Fruit fly (Drosophila melanogaster) whole organism, embryonic: ENCODE results near the gene Ubi-p5E.

Experiments used
- ATbp ChIP-seq: fragments of 200-800 bp; sonication (Bioruptor generic); optimal IDR thresholded peaks from 2 replicates; lab custom pipeline; 2017; ENCODE audit warnings: missing biosample characterization, mild to moderate bottlenecking, missing genetic modification characterization, missing genetic modification reagents
- Abd-B ChIP-seq: fragments of 200-800 bp; sonication (Bioruptor generic); optimal IDR thresholded peaks from 2 replicates; lab custom pipeline; 2018; ENCODE audit warnings: missing biosample characterization, mild to moderate bottlenecking, missing genetic modification characterization, moderate library complexity
- BEAF-32 ChIP-seq: fragments of 200-800 bp; sonication (Bioruptor generic); optimal IDR thresholded peaks from 3 replicates; lab custom pipeline; 2017; ENCODE audit warnings: missing biosample characterization, missing genetic modification characterization, mild to moderate bottlenecking, moderate library complexity, missing genetic modification reagents
- Bteb2 ChIP-seq: fragments of 200-800 bp; sonication (Bioruptor generic); optimal IDR thresholded peaks from 2 replicates; lab custom pipeline; 2016; ENCODE audit warnings: missing biosample characterization, missing genetic modification characterization
- CG1024 ChIP-seq: fragments of 200-800 bp; sonication (Bioruptor generic); IDR thresholded peaks from 2 replicates; pipeline ENCODE4 v1.3.6; 2022; ENCODE audit warnings: missing biosample characterization, missing genetic modification characterization
- CG12391 ChIP-seq: fragments of 200-800 bp; sonication (Bioruptor generic); optimal IDR thresholded peaks from 3 replicates; lab custom pipeline; 2018; ENCODE audit warnings: missing biosample characterization, mild to moderate bottlenecking, missing genetic modification characterization, moderate library complexity
- CG14441 ChIP-seq: fragments of 200-800 bp; sonication (Bioruptor generic); IDR thresholded peaks from 2 replicates; pipeline ENCODE4 v1.3.6; 2022; ENCODE audit warnings: missing biosample characterization, missing genetic modification characterization
- CG1602 ChIP-seq: fragments of 200-800 bp; sonication (Bioruptor generic); optimal IDR thresholded peaks from 3 replicates; lab custom pipeline; 2016; ENCODE audit warnings: missing biosample characterization, missing genetic modification characterization
- CG17186 ChIP-seq: fragments of 200-800 bp; sonication (Bioruptor generic); optimal IDR thresholded peaks from 3 replicates; lab custom pipeline; 2017; ENCODE audit warnings: missing biosample characterization, missing genetic modification reagents, missing genetic modification characterization
- CG17802 ChIP-seq: fragments of 200-800 bp; sonication (Bioruptor generic); optimal IDR thresholded peaks from 2 replicates; lab custom pipeline; 2018; ENCODE audit warnings: missing biosample characterization, mild to moderate bottlenecking, missing genetic modification characterization, moderate library complexity
- CG17912 ChIP-seq: fragments of 200-800 bp; sonication (Bioruptor generic); optimal IDR thresholded peaks from 2 replicates; lab custom pipeline; 2018; ENCODE audit warnings: missing biosample characterization, mild to moderate bottlenecking, missing genetic modification characterization
- CG18619 ChIP-seq: fragments of 200-800 bp; sonication (Bioruptor generic); optimal IDR thresholded peaks from 3 replicates; lab custom pipeline; 2017; ENCODE audit warnings: missing biosample characterization, mild to moderate bottlenecking, missing genetic modification characterization
- CG2199 ChIP-seq: fragments of 200-800 bp; sonication (Bioruptor generic); IDR thresholded peaks from 3 replicates; pipeline ENCODE4 v1.3.6; 2022; ENCODE audit warnings: missing biosample characterization, missing genetic modification characterization
- CG2202 ChIP-seq: fragments of 200-800 bp; sonication (Bioruptor generic); optimal IDR thresholded peaks from 2 replicates; lab custom pipeline; 2018; ENCODE audit warnings: missing biosample characterization, mild to moderate bottlenecking, missing genetic modification characterization
- CG6683 ChIP-seq: fragments of 200-800 bp; sonication (Bioruptor generic); optimal IDR thresholded peaks from 2 replicates; lab custom pipeline; 2017; ENCODE audit warnings: missing biosample characterization, mild to moderate bottlenecking, missing genetic modification characterization, missing genetic modification reagents
- CG6765 ChIP-seq: fragments of 200-800 bp; sonication (Bioruptor generic); optimal IDR thresholded peaks from 3 replicates; lab custom pipeline; 2017; ENCODE audit warnings: missing biosample characterization, mild to moderate bottlenecking, missing genetic modification characterization
- CG7556 ChIP-seq: fragments of 200-800 bp; sonication (Bioruptor generic); optimal IDR thresholded peaks from 2 replicates; lab custom pipeline; 2017; ENCODE audit warnings: missing biosample characterization, mild to moderate bottlenecking, missing genetic modification characterization
- CG7745 ChIP-seq: fragments of 200-800 bp; sonication (Bioruptor generic); optimal IDR thresholded peaks from 2 replicates; lab custom pipeline; 2018; ENCODE audit warnings: missing biosample characterization, mild to moderate bottlenecking, missing genetic modification characterization, moderate library complexity
- CG8924 ChIP-seq: fragments of 200-800 bp; optimal IDR thresholded peaks from 3 replicates; lab custom pipeline; 2019; ENCODE audit warnings: missing biosample characterization, mild to moderate bottlenecking, missing genetic modification characterization, moderate library complexity
- CG9797 ChIP-seq: fragments of 200-800 bp; sonication (Bioruptor generic); optimal IDR thresholded peaks from 3 replicates; lab custom pipeline; 2018; ENCODE audit warnings: missing biosample characterization, mild to moderate bottlenecking, missing genetic modification characterization
- CHES-1-like ChIP-seq: fragments of 200-800 bp; sonication (Bioruptor generic); optimal IDR thresholded peaks from 2 replicates; lab custom pipeline; 2016; ENCODE audit warnings: missing biosample characterization, missing genetic modification characterization
- Chrac-16 ChIP-seq: fragments of 200-800 bp; sonication (Bioruptor generic); optimal IDR thresholded peaks from 3 replicates; lab custom pipeline; 2016; ENCODE audit warnings: missing biosample characterization, missing genetic modification characterization
- CoRest ChIP-seq: fragments of 200-800 bp; sonication (Bioruptor generic); optimal IDR thresholded peaks from 3 replicates; lab custom pipeline; 2018; ENCODE audit warnings: missing biosample characterization, mild to moderate bottlenecking, missing genetic modification characterization, moderate library complexity
- D19B ChIP-seq: fragments of 200-800 bp; sonication (Bioruptor generic); optimal IDR thresholded peaks from 2 replicates; lab custom pipeline; 2017; ENCODE audit warnings: missing biosample characterization, mild to moderate bottlenecking, missing genetic modification characterization
- Dbx ChIP-seq: fragments of 200-800 bp; sonication (Bioruptor generic); IDR thresholded peaks from 3 replicates; pipeline ENCODE4 v1.3.6; 2022; ENCODE audit warnings: missing biosample characterization, missing genetic modification characterization
- GATAe ChIP-seq: fragments of 200-800 bp; sonication (Bioruptor generic); conservative IDR thresholded peaks from 2 replicates; pipeline ENCODE4 v1.3.6; 2022; ENCODE audit warnings: missing biosample characterization, missing genetic modification characterization
- Gug ChIP-seq: fragments of 200-800 bp; sonication (Bioruptor generic); IDR thresholded peaks from 4 replicates; pipeline ENCODE4 v1.3.6; 2022; ENCODE audit warnings: missing biosample characterization, missing genetic modification characterization
- Lpt ChIP-seq: fragments of >200 bp; optimal IDR thresholded peaks from 2 replicates; lab custom pipeline; 2018; ENCODE audit warnings: missing biosample characterization, missing genetic modification characterization
- NfI ChIP-seq: fragments of 200-800 bp; sonication (Bioruptor generic); optimal IDR thresholded peaks from 3 replicates; lab custom pipeline; 2018; ENCODE audit warnings: missing biosample characterization, mild to moderate bottlenecking, missing genetic modification characterization, moderate library complexity
- Sox100B ChIP-seq: fragments of 200-800 bp; sonication (Bioruptor generic); optimal IDR thresholded peaks from 3 replicates; lab custom pipeline; 2018; ENCODE audit warnings: missing biosample characterization, mild to moderate bottlenecking, missing genetic modification characterization
- Sox102F ChIP-seq: fragments of 200-800 bp; sonication (Bioruptor generic); optimal IDR thresholded peaks from 2 replicates; lab custom pipeline; 2018; ENCODE audit warnings: missing biosample characterization, mild to moderate bottlenecking, missing genetic modification characterization, moderate library complexity
- Xbp1 ChIP-seq: fragments of 200-800 bp; sonication (Bioruptor generic); optimal IDR thresholded peaks from 3 replicates; lab custom pipeline; 2016; ENCODE audit warnings: missing biosample characterization, mild to moderate bottlenecking, missing genetic modification characterization
- ase ChIP-seq: fragments of 200-800 bp; sonication (Bioruptor generic); IDR thresholded peaks from 3 replicates; pipeline ENCODE4 v1.3.6; 2022; ENCODE audit warnings: missing biosample characterization, missing genetic modification characterization
- crc ChIP-seq: fragments of 200-800 bp; sonication (Bioruptor generic); optimal IDR thresholded peaks from 2 replicates; lab custom pipeline; 2016; ENCODE audit warnings: missing biosample characterization, missing genetic modification characterization
- dmrt11E ChIP-seq: fragments of 200-800 bp; sonication (Bioruptor generic); optimal IDR thresholded peaks from 3 replicates; lab custom pipeline; 2018; ENCODE audit warnings: missing biosample characterization, mild to moderate bottlenecking, missing genetic modification characterization, moderate library complexity
- dysf ChIP-seq: fragments of 200-800 bp; sonication (Bioruptor generic); IDR thresholded peaks from 3 replicates; pipeline ENCODE4 v1.3.6; 2022; ENCODE audit warnings: missing biosample characterization, missing genetic modification characterization
- en ChIP-seq: fragments of 200-800 bp; sonication (Bioruptor generic); optimal IDR thresholded peaks from 2 replicates; lab custom pipeline; 2016; ENCODE audit warnings: missing biosample characterization, missing genetic modification characterization
- lmd ChIP-seq: fragments of 200-800 bp; sonication (Bioruptor generic); IDR thresholded peaks from 2 replicates; pipeline ENCODE4 v1.3.6; 2022; ENCODE audit warnings: missing biosample characterization, missing genetic modification characterization
- mirr ChIP-seq: fragments of 200-800 bp; sonication (Bioruptor generic); optimal IDR thresholded peaks from 3 replicates; lab custom pipeline; 2018; ENCODE audit warnings: missing biosample characterization, mild to moderate bottlenecking, missing genetic modification characterization
- nom ChIP-seq: fragments of 200-800 bp; sonication (Bioruptor generic); optimal IDR thresholded peaks from 2 replicates; lab custom pipeline; 2017; ENCODE audit warnings: missing biosample characterization, missing genetic modification characterization, mild to moderate bottlenecking, moderate library complexity, missing genetic modification reagents
- oc ChIP-seq: fragments of 200-800 bp; sonication (Bioruptor generic); optimal IDR thresholded peaks from 2 replicates; lab custom pipeline; 2018; ENCODE audit warnings: missing biosample characterization, mild to moderate bottlenecking, missing genetic modification characterization, moderate library complexity
- p53 ChIP-seq: fragments of 200-800 bp; sonication (Bioruptor generic); optimal IDR thresholded peaks from 2 replicates; lab custom pipeline; 2016; ENCODE audit warnings: missing biosample characterization, missing genetic modification characterization
- pan ChIP-seq, 4 experiments: fragments of >200 bp in 3 of 4; fragments of 200-800 bp in 1 of 4; sonication (Bioruptor generic) in 1 of 4; optimal IDR thresholded peaks in 3 of 4; IDR thresholded peaks in 1 of 4; 2 replicates each; pipeline versions ENCODE4 v1.3.6 to Lab custom; 2017 to 2022; ENCODE audit warnings: missing biosample characterization in 2 of 4, missing genetic modification characterization in 2 of 4, mixed read lengths in 1 of 4
- pfk ChIP-seq: fragments of 200-800 bp; sonication (Bioruptor generic); optimal IDR thresholded peaks from 2 replicates; lab custom pipeline; 2018; ENCODE audit warnings: missing biosample characterization, mild to moderate bottlenecking, missing genetic modification characterization, moderate library complexity
- pita ChIP-seq: fragments of 200-800 bp; sonication (Bioruptor generic); optimal IDR thresholded peaks from 2 replicates; lab custom pipeline; 2017; ENCODE audit warnings: missing biosample characterization, mild to moderate bottlenecking, missing genetic modification characterization
- pnt ChIP-seq: fragments of 200-800 bp; sonication (Bioruptor generic); optimal IDR thresholded peaks from 3 replicates; lab custom pipeline; 2016; ENCODE audit warnings: missing biosample characterization, missing genetic modification characterization
- schlank ChIP-seq: fragments of 200-800 bp; sonication (Bioruptor generic); optimal IDR thresholded peaks from 2 replicates; lab custom pipeline; 2018; ENCODE audit warnings: missing biosample characterization, mild to moderate bottlenecking, missing genetic modification characterization
- sens ChIP-seq: fragments of 200-800 bp; sonication (Bioruptor generic); peaks from one replicate; lab custom pipeline; 2016; ENCODE audit warnings: missing biosample characterization, missing genetic modification characterization
- usp ChIP-seq: fragments of >200 bp; optimal IDR thresholded peaks from 2 replicates; lab custom pipeline; 2017; ENCODE audit warnings: missing biosample characterization, missing genetic modification characterization
- wek ChIP-seq: fragments of 200-800 bp; sonication (Bioruptor generic); optimal IDR thresholded peaks from 3 replicates; lab custom pipeline; 2018; ENCODE audit warnings: missing biosample characterization, mild to moderate bottlenecking, missing genetic modification characterization, moderate library complexity

The Ubi-p5E gene

dm6 chrX:6295129-6295539 lies 15.7 kb upstream of the Ubi-p5E start, which contains the start of the genes CG15891 and CG3815 (continued):
- TF ChIP-seq D19B (GFP tag; lab: Kevin White, UChicago) (no peak), Abd-B (GFP tag; lab: Kevin White, UChicago) (peak; percentile 54), CG6683 (GFP tag; lab: Kevin White, UChicago) (no peak), CoRest (tag; lab: Kevin White, UChicago) (peak; percentile 77), ase (GFP tag; lab: Robert Waterston, UW) (no peak), CG17186 (GFP tag; lab: Kevin White, UChicago) (peak; percentile 95), dysf (GFP tag; lab: Robert Waterston, UW) (peak; percentile 61; the same call in 2 of the 3 replicates), wek (peak; percentile 27), CG6765 (GFP tag; lab: Kevin White, UChicago) (no peak), dmrt11E (tag; lab: Kevin White, UChicago) (peak; percentile 34), pan (optimal IDR thresholded peaks at IDR 0.05; lab: Kevin White, UChicago) (no peak), pan (GFP tag; optimal IDR thresholded peaks at IDR 0.05 in 1 of 2, IDR thresholded peaks at IDR 0.05 in 1 of 2) (peak in 1 of 2 experiments; percentile 7), mirr (GFP tag; lab: Kevin White, UChicago) (peak; percentile 33), CG2199 (GFP tag; lab: Robert Waterston, UW) (no peak), lmd (peak; percentile 71), CG2202 (tag; lab: Kevin White, UChicago) (no peak), CG14441 (peak; percentile 48; the same call in 1 of the 2 replicates), Xbp1 (GFP tag; lab: Kevin White, UChicago) (peak; percentile 53), Gug (GFP tag; lab: Robert Waterston, UW) (peak; percentile 35; the same call in 2 of the 4 replicates), pnt (peak; percentile 25), en (GFP tag; lab: Kevin White, UChicago) (no peak), NfI (GFP tag; lab: Kevin White, UChicago) (peak; percentile 61), Bteb2 (GFP tag; lab: Kevin White, UChicago) (peak; percentile 19), CG8924 (tag; lab: Kevin White, UChicago) (peak; percentile 55), Chrac-16 (GFP tag; lab: Kevin White, UChicago) (peak; percentile 31), CG17912 (GFP tag; lab: Kevin White, UChicago) (no peak), CHES-1-like (GFP tag; lab: Kevin White, UChicago) (peak; percentile 51), CG1024 (GFP tag; lab: Robert Waterston, UW) (no peak), p53 (GFP tag; lab: Kevin White, UChicago) (peak; percentile 33), CG7745 (tag; lab: Kevin White, UChicago) (no peak), ATbp (no peak), Dbx (GFP tag; lab: Robert Waterston, UW) (peak; percentile 52; the same call in 1 of the 3 replicates), pita (GFP tag; lab: Kevin White, UChicago) (no peak), sens (GFP tag; lab: Kevin White, UChicago) (peak; percentile 81), pfk (GFP tag; lab: Kevin White, UChicago) (no peak), Sox102F (GFP tag; lab: Kevin White, UChicago) (no peak), BEAF-32 (GFP tag; lab: Kevin White, UChicago) (peak; percentile 70), Sox100B (GFP tag; lab: Kevin White, UChicago) (no peak), oc (tag; lab: Kevin White, UChicago) (no peak), schlank (tag; lab: Kevin White, UChicago) (peak; percentile 35), CG1602 (GFP tag; lab: Kevin White, UChicago) (no peak), CG18619 (GFP tag; lab: Kevin White, UChicago) (peak; percentile 69), crc (GFP tag; lab: Kevin White, UChicago) (no peak), GATAe (GFP tag; lab: Robert Waterston, UW) (0 out of 2 replicates have a peak, but pooled peaks have one; percentile 25), CG12391 (peak; percentile 67), CG17802 (tag; lab: Kevin White, UChicago) (peak; percentile 35), usp (GFP tag; lab: Kevin White, UChicago) (no peak), nom (GFP tag; lab: Kevin White, UChicago) (peak; percentile 12), CG9797 (GFP tag; lab: Kevin White, UChicago) (peak; percentile 80), Lpt (GFP tag; lab: Kevin White, UChicago) (no peak), CG7556 (peak; percentile 42)
